Worm (Caenorhabditis elegans) whole organism, L4 larva: ENCODE results near the gene leo-1.
A peak's percentile ranks its signal among the peaks of the same experiment; 100 is the strongest.

Source experiments
- F10B5.3 ChIP-seq: sonication (generic microtip); optimal IDR thresholded peaks from 2 replicates; lab custom pipeline; 2016; ENCODE audit warnings: mild to moderate bottlenecking, missing genetic modification characterization, missing compliant biosample characterization
- F26F4.8 ChIP-seq: fragments of 200-800 bp; sonication (Bioruptor generic); conservative IDR thresholded peaks from 2 replicates; pipeline ENCODE4 v1.3.6; 2022; ENCODE audit warnings: missing genetic modification characterization, missing compliant biosample characterization
- F37D6.2 ChIP-seq: sonication (generic microtip); optimal IDR thresholded peaks from 2 replicates; lab custom pipeline; 2016; ENCODE audit warnings: mild to moderate bottlenecking, missing genetic modification characterization, missing compliant biosample characterization
- R02D3.7 ChIP-seq: fragments of 150-350 bp; sonication (generic microtip); optimal IDR thresholded peaks from 3 replicates; lab custom pipeline; 2014; ENCODE audit warnings: missing biosample characterization, missing genetic modification characterization
- Y5F2A.4 ChIP-seq: fragments of 200-800 bp; sonication (Bioruptor generic); optimal IDR thresholded peaks from 2 replicates; lab custom pipeline; 2018; ENCODE audit warnings: mild to moderate bottlenecking, missing genetic modification characterization, missing compliant biosample characterization
- Y75B8A.6 ChIP-seq: fragments of 200-800 bp; sonication (Bioruptor generic); IDR thresholded peaks from 2 replicates; pipeline ENCODE4 v1.3.6; 2022; ENCODE audit warnings: missing genetic modification reagents, missing genetic modification characterization, missing compliant biosample characterization
- arid-1 ChIP-seq: fragments of 200-800 bp; sonication (Bioruptor generic); conservative IDR thresholded peaks from 2 replicates; pipeline ENCODE4 v1.3.6; 2022; ENCODE audit warnings: missing genetic modification reagents, missing genetic modification characterization, missing compliant biosample characterization
- attf-4 ChIP-seq: sonication (generic microtip); optimal IDR thresholded peaks from 3 replicates; lab custom pipeline; 2017; ENCODE audit warnings: missing biosample characterization, missing genetic modification characterization
- ceh-20 ChIP-seq: fragments of 200-800 bp; sonication (Bioruptor generic); IDR thresholded peaks from 2 replicates; pipeline ENCODE4 v1.3.6; 2022; ENCODE audit warnings: missing genetic modification reagents, missing genetic modification characterization, missing compliant biosample characterization
- ceh-44 ChIP-seq: fragments of 200-800 bp; sonication (Bioruptor generic); IDR thresholded peaks from 2 replicates; pipeline ENCODE4 v1.3.6; 2022; ENCODE audit warnings: missing genetic modification reagents, missing genetic modification characterization, missing compliant biosample characterization
- ceh-62 ChIP-seq: sonication (generic microtip); optimal IDR thresholded peaks from 2 replicates; lab custom pipeline; 2017; ENCODE audit warnings: missing biosample characterization, missing genetic modification characterization
- ceh-82 ChIP-seq: sonication (generic microtip); optimal IDR thresholded peaks from 2 replicates; lab custom pipeline; 2017; ENCODE audit warnings: missing biosample characterization, missing genetic modification characterization
- cey-2 ChIP-seq: sonication (generic microtip); optimal IDR thresholded peaks from 3 replicates; lab custom pipeline; 2017; ENCODE audit warnings: missing genetic modification characterization, mild to moderate bottlenecking, missing compliant biosample characterization, antibody characterized with exemption, borderline replicate concordance; ENCODE audit not compliant: insufficient read depth
- daf-16 ChIP-seq, 3 experiments: sonication (generic microtip); optimal IDR thresholded peaks; 2 replicates each; lab custom pipeline; 2016 to 2017; ENCODE audit warnings: missing genetic modification characterization in 3 of 3, missing genetic modification reagents in 3 of 3, mild to moderate bottlenecking in 2 of 3, missing compliant biosample characterization in 2 of 3, missing biosample characterization in 1 of 3, moderate library complexity in 1 of 3
- daf-19 ChIP-seq: fragments of 200-800 bp; sonication (Bioruptor generic); conservative IDR thresholded peaks from 2 replicates; pipeline ENCODE4 v1.3.6; 2022; ENCODE audit warnings: missing genetic modification characterization, missing compliant biosample characterization
- dmd-6 ChIP-seq: fragments of 200-800 bp; sonication (Bioruptor generic); IDR thresholded peaks from 2 replicates; pipeline ENCODE4 v1.3.6; 2022; ENCODE audit warnings: missing genetic modification reagents, missing genetic modification characterization, missing compliant biosample characterization
- dpl-1 ChIP-seq: fragments of 150-350 bp; optimal IDR thresholded peaks from 2 replicates; lab custom pipeline; 2014; ENCODE audit warnings: missing biosample characterization, missing genetic modification reagents, missing genetic modification characterization
- duxl-1 ChIP-seq: sonication (generic microtip); optimal IDR thresholded peaks from 2 replicates; lab custom pipeline; 2016; ENCODE audit warnings: mild to moderate bottlenecking, missing genetic modification characterization, moderate library complexity, missing compliant biosample characterization; ENCODE audit not compliant: poor library complexity
- fkh-10 ChIP-seq: fragments of 150-350 bp; optimal IDR thresholded peaks from 2 replicates; lab custom pipeline; 2014; ENCODE audit warnings: missing biosample characterization, missing genetic modification reagents, missing genetic modification characterization
- fos-1 ChIP-seq: fragments of 150-350 bp; optimal IDR thresholded peaks from 2 replicates; lab custom pipeline; 2014; ENCODE audit warnings: missing biosample characterization, missing genetic modification characterization
- hlh-11 ChIP-seq: fragments of 200-800 bp; sonication (Bioruptor generic); optimal IDR thresholded peaks from 2 replicates; lab custom pipeline; 2018; ENCODE audit warnings: mild to moderate bottlenecking, missing genetic modification characterization, missing compliant biosample characterization
- hlh-30 ChIP-seq: sonication (generic microtip); optimal IDR thresholded peaks from 2 replicates; lab custom pipeline; 2017; ENCODE audit warnings: antibody characterized with exemption, mild to moderate bottlenecking, missing genetic modification characterization, missing compliant biosample characterization; ENCODE audit not compliant: insufficient read depth
- lin-1 ChIP-seq: fragments of 200-800 bp; sonication (Bioruptor generic); IDR thresholded peaks from 2 replicates; pipeline ENCODE4 v1.3.6; 2022; ENCODE audit warnings: missing genetic modification reagents, missing genetic modification characterization, missing compliant biosample characterization
- lin-13 ChIP-seq: fragments of 150-350 bp; optimal IDR thresholded peaks from 2 replicates; lab custom pipeline; 2014; ENCODE audit warnings: missing biosample characterization, missing genetic modification reagents, missing genetic modification characterization
- lin-15B ChIP-seq: fragments of 150-350 bp; sonication (generic microtip); optimal IDR thresholded peaks from 3 replicates; lab custom pipeline; 2014; ENCODE audit warnings: missing biosample characterization, missing genetic modification characterization
- lir-3 ChIP-seq: sonication (generic microtip); optimal IDR thresholded peaks from 2 replicates; lab custom pipeline; 2016; ENCODE audit warnings: mild to moderate bottlenecking, missing genetic modification characterization, missing compliant biosample characterization
- lsy-2 ChIP-seq, 2 experiments: fragments of 150-350 bp in 1 of 2; sonication (generic microtip) in 1 of 2; optimal IDR thresholded peaks; 2 replicates each; lab custom pipeline; 2014 to 2017; ENCODE audit warnings: missing biosample characterization in 2 of 2, missing genetic modification characterization in 2 of 2
- madf-5 ChIP-seq, 2 experiments: fragments of 200-800 bp; sonication (Bioruptor generic); IDR thresholded peaks; 2 replicates each; pipeline ENCODE4 v1.3.6; 2022; ENCODE audit warnings: missing compliant biosample characterization in 2 of 2, missing genetic modification characterization in 2 of 2
- madf-9 ChIP-seq: fragments of 200-800 bp; sonication (Bioruptor generic); conservative IDR thresholded peaks from 2 replicates; pipeline ENCODE4 v1.3.6; 2022; ENCODE audit warnings: missing genetic modification reagents, missing genetic modification characterization, missing compliant biosample characterization
- mdt-29 ChIP-seq: fragments of 200-800 bp; sonication (Bioruptor generic); IDR thresholded peaks from 2 replicates; pipeline ENCODE4 v1.3.6; 2022; ENCODE audit warnings: missing genetic modification reagents, missing genetic modification characterization, missing compliant biosample characterization
- mep-1 ChIP-seq: fragments of 150-350 bp; sonication (generic microtip); optimal IDR thresholded peaks from 3 replicates; lab custom pipeline; 2014; ENCODE audit warnings: missing biosample characterization, missing genetic modification characterization
- mes-2 ChIP-seq: sonication (generic microtip); optimal IDR thresholded peaks from 2 replicates; lab custom pipeline; 2016; ENCODE audit warnings: missing genotype, mild to moderate bottlenecking, missing genetic modification characterization, missing compliant biosample characterization; ENCODE audit not compliant: poor library complexity, severe bottlenecking
- mxl-2 ChIP-seq: fragments of 200-800 bp; sonication (Bioruptor generic); conservative IDR thresholded peaks from 2 replicates; pipeline ENCODE4 v1.3.6; 2022; ENCODE audit warnings: missing genetic modification reagents, missing genetic modification characterization, missing compliant biosample characterization
- mxl-3 ChIP-seq: fragments of 200-800 bp; sonication (Bioruptor generic); optimal IDR thresholded peaks from 2 replicates; lab custom pipeline; 2018; ENCODE audit warnings: mild to moderate bottlenecking, missing genetic modification characterization, missing compliant biosample characterization
- nhr-11 ChIP-seq: fragments of 150-350 bp; optimal IDR thresholded peaks from 2 replicates; lab custom pipeline; 2014; ENCODE audit warnings: missing biosample characterization, missing genetic modification characterization
- nhr-111 ChIP-seq: fragments of 200-800 bp; sonication (Bioruptor generic); optimal IDR thresholded peaks from 2 replicates; lab custom pipeline; 2018; ENCODE audit warnings: mild to moderate bottlenecking, missing genetic modification characterization, missing compliant biosample characterization
- nhr-25 ChIP-seq: sonication (generic microtip); optimal IDR thresholded peaks from 2 replicates; lab custom pipeline; 2017; ENCODE audit warnings: missing genetic modification characterization, mild to moderate bottlenecking, missing compliant biosample characterization, antibody characterized with exemption, moderate library complexity, borderline replicate concordance; ENCODE audit not compliant: insufficient read depth
- nhr-42 ChIP-seq: fragments of 200-800 bp; sonication (Bioruptor generic); IDR thresholded peaks from 2 replicates; pipeline ENCODE4 v1.3.6; 2022; ENCODE audit warnings: missing genetic modification characterization, missing compliant biosample characterization
- nhr-6 ChIP-seq: fragments of 150-350 bp; optimal IDR thresholded peaks from 2 replicates; lab custom pipeline; 2014; ENCODE audit warnings: missing biosample characterization, missing genetic modification characterization
- nhr-77 ChIP-seq: fragments of 150-350 bp; optimal IDR thresholded peaks from 2 replicates; lab custom pipeline; 2014; ENCODE audit warnings: missing biosample characterization, missing genetic modification characterization
- php-3 ChIP-seq: fragments of 200-800 bp; sonication (Bioruptor generic); IDR thresholded peaks from 2 replicates; pipeline ENCODE4 v1.3.6; 2022; ENCODE audit warnings: missing genetic modification reagents, missing genetic modification characterization, missing compliant biosample characterization
- skn-1 ChIP-seq: fragments of 150-350 bp; optimal IDR thresholded peaks from 2 replicates; lab custom pipeline; 2014; ENCODE audit warnings: missing biosample characterization, missing genetic modification characterization
- snpc-1.2 ChIP-seq: fragments of 200-800 bp; sonication (Bioruptor generic); IDR thresholded peaks from 2 replicates; pipeline ENCODE4 v1.3.6; 2022; ENCODE audit warnings: missing genetic modification reagents, missing genetic modification characterization, missing compliant biosample characterization
- snpc-4 ChIP-seq: fragments of 150-350 bp; optimal IDR thresholded peaks from 2 replicates; lab custom pipeline; 2014; ENCODE audit warnings: missing biosample characterization, missing genetic modification characterization
- spr-1 ChIP-seq: sonication (generic microtip); optimal IDR thresholded peaks from 2 replicates; lab custom pipeline; 2016; ENCODE audit warnings: mild to moderate bottlenecking, missing genetic modification characterization, missing compliant biosample characterization
- tag-97 ChIP-seq: fragments of 200-800 bp; sonication (Bioruptor generic); IDR thresholded peaks from 2 replicates; pipeline ENCODE4 v1.3.6; 2022; ENCODE audit warnings: missing genetic modification characterization, missing compliant biosample characterization
- unc-130 ChIP-seq: sonication (generic microtip); optimal IDR thresholded peaks from 2 replicates; lab custom pipeline; 2016; ENCODE audit warnings: missing genetic modification reagents, missing genetic modification characterization, missing compliant biosample characterization
- zfp-3 ChIP-seq: fragments of 200-800 bp; sonication (Bioruptor generic); conservative IDR thresholded peaks from 2 replicates; pipeline ENCODE4 v1.3.6; 2022; ENCODE audit warnings: missing genetic modification reagents, missing genetic modification characterization, missing compliant biosample characterization
- zip-2 ChIP-seq: fragments of 150-350 bp; optimal IDR thresholded peaks from 2 replicates; lab custom pipeline; 2014; ENCODE audit warnings: missing biosample characterization, missing genetic modification characterization
- ztf-11 ChIP-seq: fragments of 150-350 bp; optimal IDR thresholded peaks from 2 replicates; lab custom pipeline; 2014; ENCODE audit warnings: missing biosample characterization, missing genetic modification characterization
- ztf-7 ChIP-seq: fragments of 150-350 bp; optimal IDR thresholded peaks from 2 replicates; lab custom pipeline; 2014; ENCODE audit warnings: missing biosample characterization, missing genetic modification characterization

leo-1 gene

DNA sequence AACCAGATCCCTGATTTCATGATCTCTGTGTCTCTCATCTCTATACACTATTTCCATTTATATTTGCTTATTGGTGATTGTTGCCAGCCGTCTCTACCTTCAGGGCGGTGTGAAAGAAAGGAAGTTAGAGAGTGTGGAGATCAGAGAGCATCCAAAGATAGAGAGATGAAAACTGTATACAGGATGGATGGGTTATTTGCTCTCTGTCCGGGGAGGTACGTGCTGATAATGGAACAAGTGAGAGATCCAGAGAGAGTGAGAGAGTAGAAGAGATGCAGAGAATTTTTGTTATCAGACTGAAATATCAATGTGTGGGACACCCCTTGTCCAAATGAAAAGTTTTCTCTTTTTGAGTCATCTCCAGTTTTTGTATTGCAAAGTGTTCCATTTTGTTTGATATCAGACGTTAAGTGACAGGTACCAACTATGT, 45.1 kb downstream of the leo-1 start (continued):
- TF ChIP-seq R02D3.7 (tag; lab: Kevin White, UChicago) (no peak), spr-1 (tag; lab: Kevin White, UChicago) (no peak), lin-1 (peak; percentile 92), F37D6.2 (tag; lab: Kevin White, UChicago) (no peak), lir-3 (tag; lab: Kevin White, UChicago) (no peak), snpc-1.2 (GFP tag; lab: Robert Waterston, UW) (no peak), lin-15B (no peak), hlh-11 (tag; lab: Kevin White, UChicago) (peak; percentile 94), F10B5.3 (tag; lab: Kevin White, UChicago) (peak; percentile 28), F26F4.8 (GFP tag; lab: Robert Waterston, UW) (no peak), mes-2 (tag; lab: Kevin White, UChicago) (peak; percentile 36), skn-1 (tag; lab: Kevin White, UChicago) (no peak), madf-9 (GFP tag; lab: Robert Waterston, UW) (no peak), Y75B8A.6 (no peak), tag-97 (GFP tag; lab: Robert Waterston, UW) (no peak), ztf-11 (tag; lab: Kevin White, UChicago) (no peak), fos-1 (tag; lab: Kevin White, UChicago) (no peak), nhr-77 (tag; lab: Kevin White, UChicago) (peak; percentile 72), hlh-30 (tag; lab: Kevin White, UChicago) (peak; percentile 28), lin-13 (GFP tag; lab: Kevin White, UChicago) (peak; percentile 14), ztf-7 (tag; lab: Kevin White, UChicago) (no peak), unc-130 (GFP tag; lab: Kevin White, UChicago) (no peak), nhr-6 (tag; lab: Kevin White, UChicago) (peak; percentile 83), zfp-3 (no peak), daf-16 (GFP tag; optimal IDR thresholded peaks at IDR 0.05; lab: Kevin White, UChicago) (peak in 1 of 2 experiments; percentile 92), daf-16 (tag; optimal IDR thresholded peaks at IDR 0.05; lab: Kevin White, UChicago) (peak; percentile 91), fkh-10 (GFP tag; lab: Kevin White, UChicago) (no peak), nhr-42 (GFP tag; lab: Robert Waterston, UW) (no peak), dmd-6 (GFP tag; lab: Robert Waterston, UW) (peak; percentile 89), php-3 (peak; percentile 81), mxl-3 (GFP tag; lab: Kevin White, UChicago) (peak; percentile 55), attf-4 (no peak), mxl-2 (GFP tag; lab: Robert Waterston, UW) (0 out of 2 replicates have a peak, but pooled peaks have one; percentile 3), mep-1 (tag; lab: Kevin White, UChicago) (no peak), ceh-62 (no peak), lsy-2 (tag; optimal IDR thresholded peaks at IDR 0.05; lab: Kevin White, UChicago) (no peak), daf-19 (no peak), nhr-11 (tag; lab: Kevin White, UChicago) (no peak), snpc-4 (tag; lab: Kevin White, UChicago) (no peak), nhr-25 (tag; lab: Kevin White, UChicago) (no peak), madf-5 (GFP tag; IDR thresholded peaks at IDR 0.05; lab: Robert Waterston, UW) (no peak), Y5F2A.4 (GFP tag; lab: Kevin White, UChicago) (no peak), cey-2 (tag; lab: Kevin White, UChicago) (no peak), duxl-1 (no peak), ceh-44 (no peak), nhr-111 (GFP tag; lab: Kevin White, UChicago) (no peak), ceh-20 (GFP tag; lab: Robert Waterston, UW) (no peak), dpl-1 (GFP tag; lab: Kevin White, UChicago) (no peak), ceh-82 (no peak), mdt-29 (no peak), arid-1 (no peak), zip-2 (tag; lab: Kevin White, UChicago) (no peak)
